Fruit fly (Drosophila melanogaster): ENCODE data around the gene Rnf11.

The Rnf11 gene

DNA sequence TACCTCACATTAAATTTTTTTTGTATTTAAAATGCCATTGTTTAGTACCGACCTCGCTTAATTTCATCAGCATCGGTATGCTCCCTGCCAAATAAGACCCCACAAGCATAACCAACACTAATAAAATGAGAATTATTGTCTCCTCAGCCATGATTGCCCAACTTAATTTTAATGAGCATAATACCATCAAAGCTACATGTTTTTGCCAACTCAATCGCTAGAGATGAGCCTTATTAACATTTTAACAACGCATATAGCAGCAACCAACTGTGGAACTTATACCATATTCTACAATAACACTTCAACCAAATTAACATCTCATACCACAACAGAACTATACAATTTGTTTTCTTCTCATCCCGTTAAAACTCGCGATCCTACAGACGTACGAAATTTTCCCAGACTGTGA is 1.0 kb upstream of the Rnf11 start, which contains the start of gene Zip102B (continued):
- TF ChIP-seq CG10431 (GFP tag; optimal IDR thresholded peaks at IDR 0.05) (peak; percentile 64), ttk (GFP tag; IDR thresholded peaks at IDR 0.05) (no peak), CG16863 (GFP tag; optimal IDR thresholded peaks at IDR 0.05) (no peak), CG3847 (GFP tag; IDR thresholded peaks at IDR 0.05) (no peak), CG13624 (GFP tag; optimal IDR thresholded peaks at IDR 0.05) (no peak), croc (GFP tag; conservative IDR thresholded peaks at IDR 0.05) (no peak), Chrac-16 (GFP tag; optimal IDR thresholded peaks at IDR 0.05) (no peak), pfk (GFP tag; optimal IDR thresholded peaks at IDR 0.05) (peak; percentile 58), en (GFP tag; optimal IDR thresholded peaks at IDR 0.05) (no peak), CG9437 (GFP tag; optimal IDR thresholded peaks at IDR 0.05) (no peak), CG7372 (GFP tag; IDR thresholded peaks at IDR 0.05) (no peak), CG10543 (GFP tag; optimal IDR thresholded peaks at IDR 0.05) (no peak), CG11723 (GFP tag; optimal IDR thresholded peaks at IDR 0.05) (peak; percentile 86), yki (optimal IDR thresholded peaks at IDR 0.05) (no peak), Scr (GFP tag; IDR thresholded peaks at IDR 0.05; ENCODE audit: partially characterized antibody) (no peak), da (GFP tag; optimal IDR thresholded peaks at IDR 0.05) (no peak), CG8089 (GFP tag; optimal IDR thresholded peaks at IDR 0.05) (peak; percentile 41), H15 (GFP tag; IDR thresholded peaks at IDR 0.05) (no peak), CG6765 (GFP tag; optimal IDR thresholded peaks at IDR 0.05) (no peak), CG15601 (tag; optimal IDR thresholded peaks at IDR 0.05) (no peak), trem (tag; optimal IDR thresholded peaks at IDR 0.05) (peak; percentile 26), CG10209 (GFP tag; optimal IDR thresholded peaks at IDR 0.05) (no peak), Oaz (GFP tag; IDR thresholded peaks at IDR 0.05) (no peak), Hey (tag; optimal IDR thresholded peaks at IDR 0.05) (no peak), dimm (GFP tag; IDR thresholded peaks at IDR 0.05) (no peak), nau (GFP tag; optimal IDR thresholded peaks at IDR 0.05) (no peak), Lpt (GFP tag; optimal IDR thresholded peaks at IDR 0.05) (no peak), CG13424 (tag; optimal IDR thresholded peaks at IDR 0.05) (no peak), B-H1 (GFP tag; IDR thresholded peaks at IDR 0.05) (no peak), CG15011 (GFP tag; optimal IDR thresholded peaks at IDR 0.05) (no peak), D (optimal IDR thresholded peaks at IDR 0.05) (no peak), D (GFP tag; optimal IDR thresholded peaks at IDR 0.05) (no peak), NC2β (GFP tag; optimal IDR thresholded peaks at IDR 0.05) (no peak), tx (GFP tag; optimal IDR thresholded peaks at IDR 0.05) (no peak), mam (GFP tag; optimal IDR thresholded peaks at IDR 0.05) (no peak), cg (GFP tag; optimal IDR thresholded peaks at IDR 0.05) (peak; percentile 10), crc (GFP tag; optimal IDR thresholded peaks at IDR 0.05) (no peak), CG8765 (GFP tag; IDR thresholded peaks at IDR 0.05) (no peak), Fer1 (GFP tag; optimal IDR thresholded peaks at IDR 0.05) (no peak), CG5180 (GFP tag; optimal IDR thresholded peaks at IDR 0.05) (no peak), cwo (GFP tag; optimal IDR thresholded peaks at IDR 0.05) (no peak), lab (GFP tag; optimal IDR thresholded peaks at IDR 0.05) (no peak), CG14710 (tag; optimal IDR thresholded peaks at IDR 0.05) (peak; percentile 4), Six4 (GFP tag; optimal IDR thresholded peaks at IDR 0.05) (no peak), sqz (GFP tag; optimal IDR thresholded peaks at IDR 0.05) (no peak), CG4854 (GFP tag; optimal IDR thresholded peaks at IDR 0.05) (no peak), CG6791 (GFP tag; IDR thresholded peaks at IDR 0.05; ENCODE audit: partially characterized antibody) (0 out of 3 replicates have a peak, but pooled peaks have one; percentile 47), CG8388 (GFP tag; optimal IDR thresholded peaks at IDR 0.05) (no peak), Kr (GFP tag; optimal IDR thresholded peaks at IDR 0.05) (no peak), eve (GFP tag; optimal IDR thresholded peaks at IDR 0.05) (peak in 1 of 2 experiments; percentile 74), ato (GFP tag; IDR thresholded peaks at IDR 0.05; ENCODE audit: partially characterized antibody) (no peak), Sox100B (GFP tag; optimal IDR thresholded peaks at IDR 0.05) (no peak)
